Worm (Caenorhabditis elegans) whole organism, young adult: Measurements from ENCODE around the gene sre-5.

ENCODE experiments used
- B0035.1 ChIP-seq: sonication (generic microtip); optimal IDR thresholded peaks from 2 replicates; lab custom pipeline; 2016; ENCODE audit warnings: missing genetic modification characterization, mild to moderate bottlenecking, missing compliant biosample characterization, missing genotype, missing genetic modification reagents
- C17E4.6 ChIP-seq: fragments of 200-800 bp; sonication (Bioruptor generic); IDR thresholded peaks from 2 replicates; pipeline ENCODE4 v1.3.6; 2022; ENCODE audit warnings: missing genetic modification reagents, missing genetic modification characterization, missing compliant biosample characterization
- D2030.7 ChIP-seq: fragments of 200-800 bp; sonication (Bioruptor generic); IDR thresholded peaks from 2 replicates; pipeline ENCODE4 v1.3.6; 2022; ENCODE audit warnings: missing genetic modification reagents, missing genetic modification characterization, missing compliant biosample characterization
- F52B5.7 ChIP-seq: sonication (generic microtip); optimal IDR thresholded peaks from 2 replicates; lab custom pipeline; 2016; ENCODE audit warnings: mild to moderate bottlenecking, missing genetic modification characterization, missing compliant biosample characterization
- F55B11.4 ChIP-seq: sonication (generic microtip); optimal IDR thresholded peaks from 2 replicates; lab custom pipeline; 2016; ENCODE audit warnings: missing compliant biosample characterization, missing genetic modification characterization, borderline replicate concordance; ENCODE audit not compliant: insufficient read depth
- F57C9.4 ChIP-seq: sonication (generic microtip); optimal IDR thresholded peaks from 2 replicates; lab custom pipeline; 2017; ENCODE audit warnings: mild to moderate bottlenecking, missing genetic modification characterization, missing compliant biosample characterization
- K11D2.4 ChIP-seq: fragments of 200-800 bp; sonication (Bioruptor generic); IDR thresholded peaks from 2 replicates; pipeline ENCODE4 v1.3.6; 2022; ENCODE audit warnings: missing genetic modification reagents, missing genetic modification characterization, missing compliant biosample characterization
- T07F8.4 ChIP-seq: sonication (generic microtip); optimal IDR thresholded peaks from 2 replicates; lab custom pipeline; 2016; ENCODE audit warnings: mild to moderate bottlenecking, missing genetic modification characterization, moderate library complexity, missing compliant biosample characterization
- ZK185.1 ChIP-seq: sonication (generic microtip); optimal IDR thresholded peaks from 2 replicates; lab custom pipeline; 2016; ENCODE audit warnings: mild to moderate bottlenecking, missing genetic modification characterization, missing compliant biosample characterization; ENCODE audit not compliant: poor library complexity, severe bottlenecking
- ama-1 ChIP-seq, 3 experiments: fragments of 150-350 bp in 1 of 3; sonication (generic microtip) in 2 of 3; optimal IDR thresholded peaks; 2 replicates each; lab custom pipeline; 2014 to 2018; ENCODE audit warnings: missing biosample characterization in 2 of 3, missing genetic modification characterization in 2 of 3, missing genetic modification reagents in 2 of 3
- aptf-2 ChIP-seq: fragments of 200-800 bp; sonication (Bioruptor generic); conservative IDR thresholded peaks from 2 replicates; pipeline ENCODE4 v1.3.6; 2022; ENCODE audit warnings: missing genetic modification reagents, missing genetic modification characterization, missing compliant biosample characterization
- aptf-3 ChIP-seq: fragments of 200-800 bp; sonication (Bioruptor generic); IDR thresholded peaks from 2 replicates; pipeline ENCODE4 v1.3.6; 2022; ENCODE audit warnings: missing genetic modification characterization, missing compliant biosample characterization
- atf-7 ChIP-seq: sonication (generic microtip); optimal IDR thresholded peaks from 2 replicates; lab custom pipeline; 2017; ENCODE audit warnings: mild to moderate bottlenecking, missing genetic modification characterization, missing compliant biosample characterization
- attf-5 ChIP-seq: fragments of 200-800 bp; sonication (Bioruptor generic); optimal IDR thresholded peaks from 2 replicates; lab custom pipeline; 2018; ENCODE audit warnings: mild to moderate bottlenecking, missing genetic modification characterization, missing compliant biosample characterization
- cebp-1 ChIP-seq, 2 experiments: fragments of 200-800 bp in 1 of 2; sonication (Bioruptor generic) in 1 of 2; sonication (generic microtip) in 1 of 2; IDR thresholded peaks in 1 of 2; optimal IDR thresholded peaks in 1 of 2; 2 replicates each; pipeline versions ENCODE4 v1.3.6 to Lab custom; 2017 to 2022; ENCODE audit warnings: missing compliant biosample characterization in 2 of 2, missing genetic modification characterization in 2 of 2, mild to moderate bottlenecking in 1 of 2, missing genetic modification reagents in 1 of 2, moderate library complexity in 1 of 2
- ceh-100 ChIP-seq: fragments of 200-800 bp; sonication (Bioruptor generic); IDR thresholded peaks from 2 replicates; pipeline ENCODE4 v1.3.6; 2022; ENCODE audit warnings: missing genetic modification reagents, missing genetic modification characterization, missing compliant biosample characterization
- ceh-27 ChIP-seq: fragments of 200-800 bp; sonication (Bioruptor generic); optimal IDR thresholded peaks from 2 replicates; lab custom pipeline; 2018; ENCODE audit warnings: mild to moderate bottlenecking, missing genetic modification characterization, moderate library complexity, missing compliant biosample characterization
- die-1 ChIP-seq: sonication (generic microtip); optimal IDR thresholded peaks from 2 replicates; lab custom pipeline; 2016; ENCODE audit warnings: missing genotype, mild to moderate bottlenecking, missing genetic modification characterization, missing compliant biosample characterization
- dox-1 ChIP-seq: fragments of 200-800 bp; sonication (Bioruptor generic); IDR thresholded peaks from 2 replicates; pipeline ENCODE4 v1.3.6; 2022; ENCODE audit warnings: missing genetic modification reagents, missing genetic modification characterization, missing compliant biosample characterization
- dpff-1 ChIP-seq: sonication (generic microtip); optimal IDR thresholded peaks from 2 replicates; lab custom pipeline; 2017; ENCODE audit warnings: mild to moderate bottlenecking, missing genetic modification characterization, missing compliant biosample characterization
- egl-44 ChIP-seq: fragments of 200-800 bp; sonication (Bioruptor generic); IDR thresholded peaks from 2 replicates; pipeline ENCODE4 v1.3.6; 2022; ENCODE audit warnings: missing genetic modification reagents, missing genetic modification characterization, missing compliant biosample characterization
- egrh-3 ChIP-seq: fragments of 200-800 bp; sonication (Bioruptor generic); IDR thresholded peaks from 2 replicates; pipeline ENCODE4 v1.3.6; 2022; ENCODE audit warnings: missing genetic modification reagents, missing genetic modification characterization, missing compliant biosample characterization
- ekl-4 ChIP-seq: fragments of 200-800 bp; sonication (Bioruptor generic); IDR thresholded peaks from 2 replicates; pipeline ENCODE4 v1.3.6; 2022; ENCODE audit warnings: missing genetic modification reagents, missing genetic modification characterization, missing compliant biosample characterization
- fkh-3 ChIP-seq: sonication (generic microtip); optimal IDR thresholded peaks from 2 replicates; lab custom pipeline; 2016; ENCODE audit warnings: mild to moderate bottlenecking, missing genetic modification characterization, missing compliant biosample characterization
- him-1 ChIP-seq: sonication (generic microtip); optimal IDR thresholded peaks from 2 replicates; lab custom pipeline; 2016; ENCODE audit warnings: missing genotype, missing genetic modification reagents, missing genetic modification characterization, missing compliant biosample characterization
- hmg-1.2 ChIP-seq: fragments of 200-800 bp; sonication (Bioruptor generic); IDR thresholded peaks from 2 replicates; pipeline ENCODE4 v1.3.6; 2022; ENCODE audit warnings: missing genetic modification reagents, missing genetic modification characterization, missing compliant biosample characterization
- hmg-20 ChIP-seq: fragments of 200-800 bp; sonication (Bioruptor generic); IDR thresholded peaks from 2 replicates; pipeline ENCODE4 v1.3.6; 2022; ENCODE audit warnings: missing genetic modification reagents, missing genetic modification characterization, missing compliant biosample characterization
- let-526 ChIP-seq: fragments of 200-800 bp; sonication (Bioruptor generic); IDR thresholded peaks from 2 replicates; pipeline ENCODE4 v1.3.6; 2022; ENCODE audit warnings: missing genetic modification reagents, missing genetic modification characterization, missing compliant biosample characterization
- lin-26 ChIP-seq: fragments of 200-800 bp; sonication (Bioruptor generic); IDR thresholded peaks from 2 replicates; pipeline ENCODE4 v1.3.6; 2022; ENCODE audit warnings: missing genetic modification reagents, missing genetic modification characterization, missing compliant biosample characterization
- lin-54 ChIP-seq: fragments of 200-800 bp; sonication (Bioruptor generic); optimal IDR thresholded peaks from 2 replicates; lab custom pipeline; 2018; ENCODE audit warnings: mild to moderate bottlenecking, missing genetic modification characterization, missing compliant biosample characterization
- lir-1 ChIP-seq: fragments of 200-800 bp; sonication (Bioruptor generic); conservative IDR thresholded peaks from 2 replicates; pipeline ENCODE4 v1.3.6; 2022; ENCODE audit warnings: missing genetic modification reagents, missing genetic modification characterization, missing compliant biosample characterization
- lsl-1 ChIP-seq: fragments of 200-800 bp; sonication (Bioruptor generic); optimal IDR thresholded peaks from 2 replicates; lab custom pipeline; 2018; ENCODE audit warnings: mild to moderate bottlenecking, missing genetic modification characterization, moderate library complexity, missing compliant biosample characterization
- madf-10 ChIP-seq: sonication (generic microtip); optimal IDR thresholded peaks from 2 replicates; lab custom pipeline; 2016; ENCODE audit warnings: mild to moderate bottlenecking, missing genetic modification characterization, missing compliant biosample characterization
- mcd-1 ChIP-seq: fragments of 200-800 bp; sonication (Bioruptor generic); IDR thresholded peaks from 2 replicates; pipeline ENCODE4 v1.3.6; 2022; ENCODE audit warnings: missing genetic modification reagents, missing genetic modification characterization, missing compliant biosample characterization
- mes-4 ChIP-seq: sonication (generic microtip); optimal IDR thresholded peaks from 2 replicates; lab custom pipeline; 2016; ENCODE audit warnings: missing genotype, missing genetic modification characterization, missing compliant biosample characterization
- nhr-179 ChIP-seq: sonication (generic microtip); optimal IDR thresholded peaks from 2 replicates; lab custom pipeline; 2016; ENCODE audit warnings: mild to moderate bottlenecking, missing genetic modification characterization, missing compliant biosample characterization
- nhr-90 ChIP-seq: sonication (generic microtip); optimal IDR thresholded peaks from 2 replicates; lab custom pipeline; 2016; ENCODE audit warnings: missing genotype, mild to moderate bottlenecking, missing genetic modification characterization, missing compliant biosample characterization
- pbrm-1 ChIP-seq: fragments of 200-800 bp; sonication (Bioruptor generic); IDR thresholded peaks from 2 replicates; pipeline ENCODE4 v1.3.6; 2022; ENCODE audit warnings: missing genetic modification reagents, missing genetic modification characterization, missing compliant biosample characterization
- rec-8 ChIP-seq, 2 experiments: sonication (generic microtip); optimal IDR thresholded peaks; 2 replicates each; lab custom pipeline; 2016; ENCODE audit warnings: mild to moderate bottlenecking in 2 of 2, missing genetic modification characterization in 2 of 2, missing genetic modification reagents in 2 of 2, missing genotype in 2 of 2, missing biosample characterization in 1 of 2, missing compliant biosample characterization in 1 of 2, moderate library complexity in 1 of 2
- rpc-1 ChIP-seq, 2 experiments: fragments of 150-350 bp in 1 of 2; sonication (generic microtip) in 1 of 2; optimal IDR thresholded peaks; 2 replicates each; lab custom pipeline; 2014 to 2018; ENCODE audit warnings: missing biosample characterization in 1 of 2, missing genetic modification characterization in 1 of 2, missing genetic modification reagents in 1 of 2, missing genotype in 1 of 2
- snpc-3.4 ChIP-seq: sonication (generic microtip); optimal IDR thresholded peaks from 2 replicates; lab custom pipeline; 2017; ENCODE audit warnings: missing genetic modification characterization, mild to moderate bottlenecking, missing compliant biosample characterization, antibody characterized with exemption, moderate library complexity, missing genotype, missing genetic modification reagents
- zim-3 ChIP-seq: sonication (generic microtip); optimal IDR thresholded peaks from 2 replicates; lab custom pipeline; 2017; ENCODE audit warnings: mild to moderate bottlenecking, missing genetic modification characterization, moderate library complexity, missing compliant biosample characterization
- ztf-18 ChIP-seq: sonication (generic microtip); optimal IDR thresholded peaks from 2 replicates; lab custom pipeline; 2016; ENCODE audit warnings: missing genotype, mild to moderate bottlenecking, missing genetic modification characterization, missing compliant biosample characterization
- ztf-26 ChIP-seq: sonication (generic microtip); optimal IDR thresholded peaks from 2 replicates; lab custom pipeline; 2017; ENCODE audit warnings: missing genetic modification characterization, missing compliant biosample characterization
- ztf-3 ChIP-seq: fragments of 200-800 bp; sonication (Bioruptor generic); optimal IDR thresholded peaks from 2 replicates; lab custom pipeline; 2018; ENCODE audit warnings: mild to moderate bottlenecking, missing genetic modification characterization, missing compliant biosample characterization

sre-5 gene

DNA sequence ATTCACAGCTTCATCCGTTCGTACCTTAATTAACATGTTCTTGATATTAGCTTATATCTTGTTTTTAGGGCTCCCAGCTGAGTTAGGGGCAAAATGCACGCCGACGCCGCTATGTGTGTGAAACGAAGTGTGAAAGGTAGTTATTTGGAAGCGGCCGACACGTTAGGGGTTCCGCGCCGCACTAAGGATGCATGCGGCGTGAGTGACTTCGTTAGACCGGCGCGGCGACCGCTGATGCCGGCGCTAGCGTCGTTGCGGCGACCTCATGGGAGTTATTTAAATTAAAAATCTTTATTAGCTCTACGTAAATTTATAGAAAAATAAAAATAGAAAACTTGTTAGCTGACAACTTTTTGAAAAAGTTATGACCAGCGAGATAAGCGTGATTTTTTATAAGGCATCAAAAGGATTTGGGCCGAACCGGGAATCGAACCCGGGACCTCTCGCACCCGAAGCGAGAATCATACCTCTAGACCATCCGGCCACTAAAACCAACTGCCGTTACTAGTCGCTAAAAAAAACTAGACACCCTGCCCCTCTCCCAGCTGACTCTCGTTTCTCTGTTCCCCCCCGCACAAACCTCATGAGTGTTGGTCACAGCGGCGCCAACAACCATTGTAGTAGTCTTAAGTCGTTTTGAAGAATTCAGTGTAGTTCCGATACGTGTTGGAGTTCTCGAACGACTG lies 13.1 kb upstream of the sre-5 start (continued):
- TF ChIP-seq egrh-3 (peak; percentile 21; the same call in 1 of the 2 replicates), ama-1 (optimal IDR thresholded peaks at IDR 0.05; lab: Kevin White, UChicago) (no peak), ama-1 (GFP tag; optimal IDR thresholded peaks at IDR 0.05; lab: Kevin White, UChicago) (peak; percentile 54 to 78), cebp-1 (GFP tag; IDR thresholded peaks at IDR 0.05; lab: Robert Waterston, UW) (peak; percentile 40; the same call in 1 of the 2 replicates), cebp-1 (tag; optimal IDR thresholded peaks at IDR 0.05; lab: Kevin White, UChicago) (no peak), dox-1 (peak; percentile 78), rec-8 (tag; optimal IDR thresholded peaks at IDR 0.05; lab: Kevin White, UChicago) (peak; percentile 36 to 72), D2030.7 (GFP tag; lab: Robert Waterston, UW) (peak; percentile 57; the same call in 1 of the 2 replicates), zim-3 (tag; lab: Kevin White, UChicago) (peak; percentile 82), aptf-3 (GFP tag; lab: Robert Waterston, UW) (0 out of 2 replicates have a peak, but pooled peaks have one; percentile 40), mcd-1 (GFP tag; lab: Robert Waterston, UW) (peak; percentile 74), pbrm-1 (GFP tag; lab: Robert Waterston, UW) (0 out of 2 replicates have a peak, but pooled peaks have one; percentile 25), B0035.1 (no peak), rpc-1 (optimal IDR thresholded peaks at IDR 0.05; lab: Kevin White, UChicago) (peak; percentile 86), rpc-1 (tag; optimal IDR thresholded peaks at IDR 0.05; lab: Kevin White, UChicago) (peak; percentile 86), F52B5.7 (peak; percentile 52), madf-10 (tag; lab: Kevin White, UChicago) (peak; percentile 52), nhr-179 (tag; lab: Kevin White, UChicago) (no peak), ztf-3 (GFP tag; lab: Kevin White, UChicago) (no peak), ceh-27 (GFP tag; lab: Kevin White, UChicago) (peak; percentile 41), lir-1 (GFP tag; lab: Robert Waterston, UW) (no peak), lin-54 (GFP tag; lab: Kevin White, UChicago) (peak; percentile 47), hmg-1.2 (GFP tag; lab: Robert Waterston, UW) (peak; percentile 73), snpc-3.4 (peak; percentile 65), ekl-4 (no peak), ZK185.1 (tag; lab: Kevin White, UChicago) (peak; percentile 91), aptf-2 (GFP tag; lab: Robert Waterston, UW) (no peak), atf-7 (peak; percentile 50), him-1 (tag; lab: Kevin White, UChicago) (peak; percentile 70), let-526 (GFP tag; lab: Robert Waterston, UW) (no peak), die-1 (tag; lab: Kevin White, UChicago) (peak; percentile 85), ztf-18 (tag; lab: Kevin White, UChicago) (peak; percentile 51), nhr-90 (tag; lab: Kevin White, UChicago) (peak; percentile 84), egl-44 (no peak), T07F8.4 (tag; lab: Kevin White, UChicago) (peak; percentile 71), dpff-1 (tag; lab: Kevin White, UChicago) (no peak), mes-4 (tag; lab: Kevin White, UChicago) (peak; percentile 31), K11D2.4 (GFP tag; lab: Robert Waterston, UW) (0 out of 2 replicates have a peak, but pooled peaks have one; percentile 46), C17E4.6 (GFP tag; lab: Robert Waterston, UW) (no peak), F55B11.4 (no peak), ztf-26 (tag; lab: Kevin White, UChicago) (peak; percentile 47), lsl-1 (GFP tag; lab: Kevin White, UChicago) (peak; percentile 31), hmg-20 (GFP tag; lab: Robert Waterston, UW) (0 out of 2 replicates have a peak, but pooled peaks have one; percentile 41), fkh-3 (tag; lab: Kevin White, UChicago) (peak; percentile 6), ceh-100 (GFP tag; lab: Robert Waterston, UW) (peak; percentile 22; the same call in 1 of the 2 replicates), attf-5 (peak; percentile 32), lin-26 (peak; percentile 93), F57C9.4 (tag; lab: Kevin White, UChicago) (no peak)
